Fruit fly (Drosophila melanogaster) whole organism, embryonic: ENCODE data around the gene sicily.

Experiments used
- Bdp1 ChIP-seq: fragments of 200-800 bp; sonication (Bioruptor generic); optimal IDR thresholded peaks from 3 replicates; lab custom pipeline; 2016; ENCODE audit warnings: missing biosample characterization, missing genetic modification characterization
- Blimp-1 ChIP-seq: fragments of 200-800 bp; sonication (Bioruptor generic); optimal IDR thresholded peaks from 3 replicates; lab custom pipeline; 2018; ENCODE audit warnings: missing biosample characterization, missing genetic modification characterization, mild to moderate bottlenecking, moderate library complexity, missing genetic modification reagents
- CG10267 ChIP-seq: fragments of 200-800 bp; sonication (Bioruptor generic); optimal IDR thresholded peaks from 2 replicates; lab custom pipeline; 2018; ENCODE audit warnings: missing biosample characterization, mild to moderate bottlenecking, missing genetic modification characterization, moderate library complexity
- CG10274 ChIP-seq: fragments of 200-800 bp; sonication (Bioruptor generic); optimal IDR thresholded peaks from 3 replicates; lab custom pipeline; 2017; ENCODE audit warnings: missing biosample characterization, mild to moderate bottlenecking, missing genetic modification characterization
- CG10959 ChIP-seq: fragments of 200-800 bp; sonication (Bioruptor generic); IDR thresholded peaks from 2 replicates; pipeline ENCODE4 v1.3.6; 2022; ENCODE audit warnings: missing biosample characterization, missing genetic modification characterization
- CG13624 ChIP-seq: fragments of 200-800 bp; sonication (Bioruptor generic); optimal IDR thresholded peaks from 2 replicates; lab custom pipeline; 2016; ENCODE audit warnings: missing biosample characterization, missing genetic modification characterization
- CG13894 ChIP-seq: fragments of 200-800 bp; sonication (Bioruptor generic); optimal IDR thresholded peaks from 3 replicates; lab custom pipeline; 2018; ENCODE audit warnings: missing biosample characterization, mild to moderate bottlenecking, missing genetic modification characterization, moderate library complexity
- CG1602 ChIP-seq: fragments of 200-800 bp; sonication (Bioruptor generic); optimal IDR thresholded peaks from 3 replicates; lab custom pipeline; 2016; ENCODE audit warnings: missing biosample characterization, missing genetic modification characterization
- CG1647 ChIP-seq: fragments of 200-800 bp; sonication (Bioruptor generic); optimal IDR thresholded peaks from 3 replicates; lab custom pipeline; 2016; ENCODE audit warnings: missing biosample characterization, missing genetic modification characterization
- CG17802 ChIP-seq: fragments of 200-800 bp; sonication (Bioruptor generic); optimal IDR thresholded peaks from 2 replicates; lab custom pipeline; 2018; ENCODE audit warnings: missing biosample characterization, mild to moderate bottlenecking, missing genetic modification characterization, moderate library complexity
- CG2120 ChIP-seq: fragments of 200-800 bp; sonication (Bioruptor generic); optimal IDR thresholded peaks from 3 replicates; lab custom pipeline; 2016; ENCODE audit warnings: missing biosample characterization, missing genetic modification characterization
- CG30020 ChIP-seq: fragments of 200-800 bp; optimal IDR thresholded peaks from 2 replicates; lab custom pipeline; 2019; ENCODE audit warnings: missing biosample characterization, mild to moderate bottlenecking, missing genetic modification characterization, moderate library complexity
- CG30431 ChIP-seq: fragments of 200-800 bp; sonication (Bioruptor generic); optimal IDR thresholded peaks from 2 replicates; lab custom pipeline; 2017; ENCODE audit warnings: missing biosample characterization, missing genetic modification characterization
- CG3726 ChIP-seq: fragments of 200-800 bp; sonication (Bioruptor generic); IDR thresholded peaks from 3 replicates; pipeline ENCODE4, ENCODE4 v1.3.6; 2022; ENCODE audit warnings: missing biosample characterization, missing genetic modification characterization
- CG3838 ChIP-seq: fragments of 200-800 bp; sonication (Bioruptor generic); optimal IDR thresholded peaks from 3 replicates; lab custom pipeline; 2016; ENCODE audit warnings: missing biosample characterization, missing genetic modification characterization
- CG3995 ChIP-seq: fragments of 200-800 bp; sonication (Bioruptor generic); optimal IDR thresholded peaks from 3 replicates; lab custom pipeline; 2016; ENCODE audit warnings: missing biosample characterization, missing genetic modification characterization
- CG4360 ChIP-seq: fragments of 200-800 bp; sonication (Bioruptor generic); IDR thresholded peaks from 2 replicates; pipeline ENCODE4 v1.3.6; 2022; ENCODE audit warnings: missing biosample characterization, missing genetic modification characterization
- CG5953 ChIP-seq: fragments of 200-800 bp; sonication (Bioruptor generic); IDR thresholded peaks from 2 replicates; pipeline ENCODE4 v1.3.6; 2022; ENCODE audit warnings: missing biosample characterization, missing genetic modification characterization
- CG6813 ChIP-seq: fragments of 200-800 bp; sonication (Bioruptor generic); optimal IDR thresholded peaks from 2 replicates; lab custom pipeline; 2017; ENCODE audit warnings: missing biosample characterization, missing genetic modification characterization, mild to moderate bottlenecking, moderate library complexity, missing genetic modification reagents
- CG7556 ChIP-seq: fragments of 200-800 bp; sonication (Bioruptor generic); optimal IDR thresholded peaks from 2 replicates; lab custom pipeline; 2017; ENCODE audit warnings: missing biosample characterization, mild to moderate bottlenecking, missing genetic modification characterization
- CG7928 ChIP-seq: fragments of 200-800 bp; sonication (Bioruptor generic); optimal IDR thresholded peaks from 2 replicates; lab custom pipeline; 2017; ENCODE audit warnings: missing biosample characterization, mild to moderate bottlenecking, missing genetic modification characterization
- CG8359 ChIP-seq: fragments of 200-800 bp; sonication (Bioruptor generic); optimal IDR thresholded peaks from 2 replicates; lab custom pipeline; 2017; ENCODE audit warnings: missing biosample characterization, mild to moderate bottlenecking, missing genetic modification characterization, borderline replicate concordance
- CG9215 ChIP-seq: fragments of 200-800 bp; sonication (Bioruptor generic); IDR thresholded peaks from 2 replicates; pipeline ENCODE4 v1.3.6; 2022; ENCODE audit warnings: missing biosample characterization, missing genetic modification characterization
- Dbx ChIP-seq: fragments of 200-800 bp; sonication (Bioruptor generic); IDR thresholded peaks from 3 replicates; pipeline ENCODE4 v1.3.6; 2022; ENCODE audit warnings: missing biosample characterization, missing genetic modification characterization
- Dp ChIP-seq: fragments of 200-800 bp; sonication (Bioruptor generic); optimal IDR thresholded peaks from 2 replicates; lab custom pipeline; 2018; ENCODE audit warnings: missing biosample characterization, mild to moderate bottlenecking, missing genetic modification characterization, moderate library complexity
- Ets65A ChIP-seq: fragments of 200-800 bp; sonication (Bioruptor generic); peaks from one replicate; lab custom pipeline; 2016; ENCODE audit warnings: missing biosample characterization, missing genetic modification characterization
- HLH3B ChIP-seq: fragments of 200-800 bp; sonication (Bioruptor generic); IDR thresholded peaks from 2 replicates; pipeline ENCODE4 v1.3.6; 2022; ENCODE audit warnings: missing biosample characterization, missing genetic modification characterization
- Hey ChIP-seq: fragments of 200-800 bp; sonication (Bioruptor generic); optimal IDR thresholded peaks from 3 replicates; lab custom pipeline; 2018; ENCODE audit warnings: missing biosample characterization, mild to moderate bottlenecking, missing genetic modification characterization
- Lpt ChIP-seq: fragments of >200 bp; optimal IDR thresholded peaks from 2 replicates; lab custom pipeline; 2018; ENCODE audit warnings: missing biosample characterization, missing genetic modification characterization
- Mad ChIP-seq: fragments of 200-800 bp; sonication (Bioruptor generic); optimal IDR thresholded peaks from 2 replicates; lab custom pipeline; 2016; ENCODE audit warnings: missing biosample characterization, missing genetic modification characterization
- Med ChIP-seq: fragments of 200-800 bp; sonication (Bioruptor generic); peaks from one replicate; lab custom pipeline; 2016; ENCODE audit warnings: missing biosample characterization, missing genetic modification characterization, mild to moderate bottlenecking, inconsistent platforms, moderate library complexity
- NK7.1 ChIP-seq: fragments of 200-800 bp; sonication (Bioruptor generic); optimal IDR thresholded peaks from 3 replicates; lab custom pipeline; 2016; ENCODE audit warnings: missing biosample characterization, missing genetic modification characterization
- NfI ChIP-seq: fragments of 200-800 bp; sonication (Bioruptor generic); optimal IDR thresholded peaks from 3 replicates; lab custom pipeline; 2018; ENCODE audit warnings: missing biosample characterization, mild to moderate bottlenecking, missing genetic modification characterization, moderate library complexity
- PHDP ChIP-seq: fragments of 200-800 bp; sonication (Bioruptor generic); optimal IDR thresholded peaks from 3 replicates; lab custom pipeline; 2018; ENCODE audit warnings: missing biosample characterization, mild to moderate bottlenecking, missing genetic modification characterization, moderate library complexity
- Rfx ChIP-seq: fragments of 200-800 bp; sonication (Bioruptor generic); IDR thresholded peaks from 2 replicates; pipeline ENCODE4 v1.3.6; 2022; ENCODE audit warnings: missing biosample characterization, missing genetic modification characterization
- ab ChIP-seq: fragments of 200-800 bp; sonication (Bioruptor generic); optimal IDR thresholded peaks from 2 replicates; lab custom pipeline; 2016; ENCODE audit warnings: missing biosample characterization, missing genetic modification characterization
- btn ChIP-seq: fragments of 200-800 bp; sonication (Bioruptor generic); optimal IDR thresholded peaks from 2 replicates; lab custom pipeline; 2016; ENCODE audit warnings: missing biosample characterization, missing genetic modification characterization
- esg ChIP-seq: fragments of 200-800 bp; sonication (Bioruptor generic); conservative IDR thresholded peaks from 2 replicates; pipeline ENCODE4 v1.3.6; 2022; ENCODE audit warnings: missing biosample characterization, missing genetic modification characterization
- fru ChIP-seq: fragments of >200 bp; optimal IDR thresholded peaks from 2 replicates; lab custom pipeline; 2017
- gro ChIP-seq: fragments of 200-800 bp; sonication (Bioruptor generic); optimal IDR thresholded peaks from 2 replicates; lab custom pipeline; 2016; ENCODE audit warnings: missing biosample characterization, missing genetic modification characterization
- jing ChIP-seq: fragments of 200-800 bp; sonication (Bioruptor generic); optimal IDR thresholded peaks from 2 replicates; lab custom pipeline; 2018; ENCODE audit warnings: missing biosample characterization, mild to moderate bottlenecking, missing genetic modification characterization
- ken ChIP-seq: fragments of 200-800 bp; sonication (Bioruptor generic); IDR thresholded peaks from 3 replicates; pipeline ENCODE4 v1.3.6; 2022; ENCODE audit warnings: missing biosample characterization, missing genetic modification characterization
- mam ChIP-seq: fragments of 200-800 bp; sonication (Bioruptor generic); optimal IDR thresholded peaks from 3 replicates; lab custom pipeline; 2016; ENCODE audit warnings: missing biosample characterization, missing genetic modification characterization
- mld ChIP-seq: fragments of 200-800 bp; sonication (Bioruptor generic); IDR thresholded peaks from 3 replicates; pipeline ENCODE4 v1.3.6; 2022; ENCODE audit warnings: missing biosample characterization, missing genetic modification characterization; ENCODE audit not compliant: partially characterized antibody
- nmo ChIP-seq: fragments of 200-800 bp; sonication (Bioruptor generic); optimal IDR thresholded peaks from 2 replicates; lab custom pipeline; 2018; ENCODE audit warnings: missing biosample characterization, mild to moderate bottlenecking, missing genetic modification characterization, moderate library complexity
- pfk ChIP-seq: fragments of 200-800 bp; sonication (Bioruptor generic); optimal IDR thresholded peaks from 2 replicates; lab custom pipeline; 2018; ENCODE audit warnings: missing biosample characterization, mild to moderate bottlenecking, missing genetic modification characterization, moderate library complexity
- ro ChIP-seq: fragments of 200-800 bp; sonication (Bioruptor generic); IDR thresholded peaks from 2 replicates; pipeline ENCODE4 v1.3.6; 2022; ENCODE audit warnings: missing biosample characterization, missing genetic modification characterization
- slou ChIP-seq: fragments of 200-800 bp; sonication (Bioruptor generic); optimal IDR thresholded peaks from 3 replicates; lab custom pipeline; 2016; ENCODE audit warnings: missing biosample characterization, missing genetic modification characterization
- tgo ChIP-seq: fragments of 200-800 bp; sonication (Bioruptor generic); IDR thresholded peaks from 3 replicates; pipeline ENCODE4 v1.3.6; 2022; ENCODE audit warnings: missing biosample characterization, missing genetic modification characterization
- ttk ChIP-seq: fragments of 200-800 bp; sonication (Bioruptor generic); IDR thresholded peaks from 2 replicates; pipeline ENCODE4 v2.1.2; 2022; ENCODE audit warnings: missing biosample characterization, missing genetic modification characterization
- unpg ChIP-seq: fragments of 200-800 bp; sonication (Bioruptor generic); optimal IDR thresholded peaks from 3 replicates; lab custom pipeline; 2018; ENCODE audit warnings: missing biosample characterization, mild to moderate bottlenecking, missing genetic modification characterization, moderate library complexity
- yki ChIP-seq: fragments of >200 bp; optimal IDR thresholded peaks from 3 replicates; lab custom pipeline; 2018

Gene sicily

DNA sequence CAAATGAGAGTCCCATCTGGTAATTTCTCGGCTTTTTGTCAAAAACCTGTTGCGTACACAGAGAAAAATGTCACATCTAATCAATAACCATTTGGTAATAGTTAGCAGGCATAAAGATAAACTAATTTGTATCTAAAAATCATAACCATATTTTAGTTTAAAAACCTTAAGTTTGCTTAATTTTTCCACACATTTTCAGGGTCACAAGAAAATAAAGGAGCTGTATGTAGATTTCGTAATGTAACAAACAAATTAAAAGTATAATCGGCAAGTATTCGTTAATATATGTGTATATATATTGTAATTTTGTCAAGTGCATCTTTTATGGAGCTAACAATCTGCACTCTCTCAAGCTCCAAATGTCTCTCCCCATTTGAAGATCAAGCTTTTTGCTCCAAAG, 29.4 kb downstream of the sicily start:
- TF ChIP-seq NK7.1 (GFP tag; lab: Kevin White, UChicago) (peak; percentile 60), yki (no peak), CG10267 (tag; lab: Kevin White, UChicago) (peak; percentile 88), CG17802 (tag; lab: Kevin White, UChicago) (peak; percentile 57), PHDP (tag; lab: Kevin White, UChicago) (peak; percentile 94), jing (GFP tag; lab: Kevin White, UChicago) (peak; percentile 75), mld (GFP tag; lab: Robert Waterston, UW) (no peak), mam (peak; percentile 79), CG5953 (peak; percentile 73; the same call in 1 of the 2 replicates), NfI (GFP tag; lab: Kevin White, UChicago) (peak; percentile 87), tgo (GFP tag; lab: Robert Waterston, UW) (peak; percentile 91), Mad (GFP tag; lab: Kevin White, UChicago) (peak; percentile 53), CG4360 (GFP tag; lab: Robert Waterston, UW) (no peak), CG10959 (peak; percentile 61; the same call in 1 of the 2 replicates), CG6813 (peak; percentile 81), ab (GFP tag; lab: Kevin White, UChicago) (no peak), Lpt (GFP tag; lab: Kevin White, UChicago) (no peak), Dp (GFP tag; lab: Kevin White, UChicago) (no peak), Med (GFP tag; lab: Kevin White, UChicago) (peak; percentile 93), Rfx (GFP tag; lab: Robert Waterston, UW) (peak; percentile 89), CG3995 (GFP tag; lab: Kevin White, UChicago) (peak; percentile 22), Hey (tag; lab: Kevin White, UChicago) (peak; percentile 34), CG8359 (GFP tag; lab: Kevin White, UChicago) (peak; percentile 74), btn (no peak), nmo (GFP tag; lab: Kevin White, UChicago) (peak; percentile 97), ro (peak; percentile 64; the same call in 1 of the 2 replicates), slou (GFP tag; lab: Kevin White, UChicago) (peak; percentile 86), CG30431 (peak; percentile 49), esg (GFP tag; lab: Robert Waterston, UW) (peak; percentile 82), CG7556 (GFP tag; lab: Kevin White, UChicago) (peak; percentile 90), fru (no peak), HLH3B (GFP tag; lab: Robert Waterston, UW) (peak; percentile 87), unpg (GFP tag; lab: Kevin White, UChicago) (peak; percentile 94), ttk (GFP tag; lab: Robert Waterston, UW) (peak; percentile 87), Blimp-1 (GFP tag; lab: Kevin White, UChicago) (peak; percentile 91), ken (peak; percentile 79; the same call in 2 of the 3 replicates), CG10274 (GFP tag; lab: Kevin White, UChicago) (peak; percentile 57), CG9215 (GFP tag; lab: Robert Waterston, UW) (peak; percentile 86), CG13894 (peak; percentile 84), Dbx (GFP tag; lab: Robert Waterston, UW) (peak; percentile 86), Bdp1 (GFP tag; lab: Kevin White, UChicago) (peak; percentile 25), CG7928 (GFP tag; lab: Kevin White, UChicago) (peak; percentile 63), CG30020 (tag; lab: Kevin White, UChicago) (peak; percentile 72), CG3726 (GFP tag; lab: Robert Waterston, UW) (peak; percentile 78; the same call in 2 of the 3 replicates), CG13624 (GFP tag; lab: Kevin White, UChicago) (peak; percentile 81), CG1602 (GFP tag; lab: Kevin White, UChicago) (peak; percentile 83), CG2120 (GFP tag; lab: Kevin White, UChicago) (peak; percentile 86), gro (GFP tag; lab: Kevin White, UChicago) (peak; percentile 56), CG3838 (GFP tag; lab: Kevin White, UChicago) (peak; percentile 24), Ets65A (peak; percentile 94), CG1647 (peak; percentile 41), pfk (no peak)
